Fruit fly (Drosophila melanogaster) whole organism, embryonic: Measurements from ENCODE around the gene CG8861.

ENCODE experiments used
- Atf6 ChIP-seq: fragments of 200-800 bp; sonication (Bioruptor generic); IDR thresholded peaks from 2 replicates; pipeline ENCODE4 v1.3.6; 2022; ENCODE audit warnings: missing biosample characterization, missing genetic modification characterization
- CG10209 ChIP-seq: fragments of 200-800 bp; sonication (Bioruptor generic); optimal IDR thresholded peaks from 3 replicates; lab custom pipeline; 2017; ENCODE audit warnings: missing biosample characterization, mild to moderate bottlenecking, missing genetic modification characterization, missing genetic modification reagents
- CG10543 ChIP-seq: fragments of 200-800 bp; sonication (Bioruptor generic); optimal IDR thresholded peaks from 3 replicates; lab custom pipeline; 2017; ENCODE audit warnings: missing biosample characterization, mild to moderate bottlenecking, missing genetic modification characterization, moderate library complexity
- CG11696 ChIP-seq: fragments of 200-800 bp; sonication (Bioruptor generic); IDR thresholded peaks from 2 replicates; pipeline ENCODE4 v1.3.6; 2022; ENCODE audit warnings: missing biosample characterization, missing genetic modification characterization
- CG11723 ChIP-seq: fragments of 200-800 bp; sonication (Bioruptor generic); optimal IDR thresholded peaks from 2 replicates; lab custom pipeline; 2017; ENCODE audit warnings: missing biosample characterization, mild to moderate bottlenecking, missing genetic modification characterization
- CG15073 ChIP-seq: fragments of 200-800 bp; sonication (Bioruptor generic); optimal IDR thresholded peaks from 2 replicates; lab custom pipeline; 2016; ENCODE audit warnings: missing biosample characterization, missing genetic modification characterization
- CG16863 ChIP-seq: fragments of 200-800 bp; sonication (Bioruptor generic); optimal IDR thresholded peaks from 3 replicates; lab custom pipeline; 2016; ENCODE audit warnings: missing biosample characterization, missing genetic modification characterization
- CG17186 ChIP-seq: fragments of 200-800 bp; sonication (Bioruptor generic); optimal IDR thresholded peaks from 3 replicates; lab custom pipeline; 2017; ENCODE audit warnings: missing biosample characterization, missing genetic modification reagents, missing genetic modification characterization
- CG17361 ChIP-seq: fragments of 200-800 bp; sonication (Bioruptor generic); IDR thresholded peaks from 3 replicates; pipeline ENCODE4 v1.3.6; 2022; ENCODE audit warnings: missing biosample characterization, missing genetic modification characterization
- CG17612 ChIP-seq: fragments of 200-800 bp; sonication (Bioruptor generic); IDR thresholded peaks from 2 replicates; pipeline ENCODE4 v1.3.6; 2022; ENCODE audit warnings: missing biosample characterization, missing genetic modification characterization
- CG18262 ChIP-seq: fragments of 200-800 bp; optimal IDR thresholded peaks from 3 replicates; lab custom pipeline; 2019; ENCODE audit warnings: missing biosample characterization, mild to moderate bottlenecking, missing genetic modification characterization, moderate library complexity
- CG18476 ChIP-seq: fragments of 200-800 bp; sonication (Bioruptor generic); optimal IDR thresholded peaks from 2 replicates; lab custom pipeline; 2016; ENCODE audit warnings: missing biosample characterization, mild to moderate bottlenecking, missing genetic modification characterization
- CG2199 ChIP-seq: fragments of 200-800 bp; sonication (Bioruptor generic); IDR thresholded peaks from 3 replicates; pipeline ENCODE4 v1.3.6; 2022; ENCODE audit warnings: missing biosample characterization, missing genetic modification characterization
- CG2678 ChIP-seq: fragments of 200-800 bp; sonication (Bioruptor generic); optimal IDR thresholded peaks from 3 replicates; lab custom pipeline; 2019; ENCODE audit warnings: missing biosample characterization, mild to moderate bottlenecking, missing genetic modification characterization, moderate library complexity
- CG32772 ChIP-seq: fragments of 200-800 bp; sonication (Bioruptor generic); IDR thresholded peaks from 2 replicates; pipeline ENCODE4 v1.3.6; 2022; ENCODE audit warnings: missing biosample characterization, missing genetic modification characterization
- CG3726 ChIP-seq: fragments of 200-800 bp; sonication (Bioruptor generic); IDR thresholded peaks from 3 replicates; pipeline ENCODE4, ENCODE4 v1.3.6; 2022; ENCODE audit warnings: missing biosample characterization, missing genetic modification characterization
- CG4730 ChIP-seq: fragments of 200-800 bp; sonication (Bioruptor generic); IDR thresholded peaks from 2 replicates; pipeline ENCODE4 v1.3.6; 2022; ENCODE audit warnings: missing biosample characterization, missing genetic modification characterization
- CG6683 ChIP-seq: fragments of 200-800 bp; sonication (Bioruptor generic); optimal IDR thresholded peaks from 2 replicates; lab custom pipeline; 2017; ENCODE audit warnings: missing biosample characterization, mild to moderate bottlenecking, missing genetic modification characterization, missing genetic modification reagents
- CG6813 ChIP-seq: fragments of 200-800 bp; sonication (Bioruptor generic); optimal IDR thresholded peaks from 2 replicates; lab custom pipeline; 2017; ENCODE audit warnings: missing biosample characterization, missing genetic modification characterization, mild to moderate bottlenecking, moderate library complexity, missing genetic modification reagents
- CG7372 ChIP-seq: fragments of 200-800 bp; sonication (Bioruptor generic); IDR thresholded peaks from 2 replicates; pipeline ENCODE4 v1.3.6; 2022; ENCODE audit warnings: missing biosample characterization, missing genetic modification characterization
- CG7928 ChIP-seq: fragments of 200-800 bp; sonication (Bioruptor generic); optimal IDR thresholded peaks from 2 replicates; lab custom pipeline; 2017; ENCODE audit warnings: missing biosample characterization, mild to moderate bottlenecking, missing genetic modification characterization
- CG8924 ChIP-seq: fragments of 200-800 bp; optimal IDR thresholded peaks from 3 replicates; lab custom pipeline; 2019; ENCODE audit warnings: missing biosample characterization, mild to moderate bottlenecking, missing genetic modification characterization, moderate library complexity
- CG8944 ChIP-seq: fragments of 200-800 bp; sonication (Bioruptor generic); optimal IDR thresholded peaks from 3 replicates; lab custom pipeline; 2016; ENCODE audit warnings: missing biosample characterization, missing genetic modification characterization
- CG9817 ChIP-seq: fragments of 200-800 bp; sonication (Bioruptor generic); optimal IDR thresholded peaks from 2 replicates; lab custom pipeline; 2018; ENCODE audit warnings: missing biosample characterization, mild to moderate bottlenecking, missing genetic modification characterization, moderate library complexity
- Fer2 ChIP-seq: fragments of 200-800 bp; sonication (Bioruptor generic); optimal IDR thresholded peaks from 2 replicates; lab custom pipeline; 2018; ENCODE audit warnings: missing biosample characterization, mild to moderate bottlenecking, missing genetic modification characterization, moderate library complexity
- Gsc ChIP-seq: fragments of 200-800 bp; sonication (Bioruptor generic); IDR thresholded peaks from 2 replicates; pipeline ENCODE4 v1.3.6; 2022; ENCODE audit warnings: missing biosample characterization, missing genetic modification characterization
- HHEX ChIP-seq: fragments of 200-800 bp; sonication (Bioruptor generic); optimal IDR thresholded peaks from 3 replicates; lab custom pipeline; 2017; ENCODE audit warnings: missing biosample characterization, mild to moderate bottlenecking, missing genetic modification characterization, missing genetic modification reagents
- HLH3B ChIP-seq: fragments of 200-800 bp; sonication (Bioruptor generic); IDR thresholded peaks from 2 replicates; pipeline ENCODE4 v1.3.6; 2022; ENCODE audit warnings: missing biosample characterization, missing genetic modification characterization
- Hey ChIP-seq: fragments of 200-800 bp; sonication (Bioruptor generic); optimal IDR thresholded peaks from 3 replicates; lab custom pipeline; 2018; ENCODE audit warnings: missing biosample characterization, mild to moderate bottlenecking, missing genetic modification characterization
- HmgD ChIP-seq: fragments of 200-800 bp; sonication (Bioruptor generic); optimal IDR thresholded peaks from 3 replicates; lab custom pipeline; 2016; ENCODE audit warnings: missing biosample characterization, missing genetic modification characterization
- Jarid2 ChIP-seq: fragments of 200-800 bp; sonication (Bioruptor generic); optimal IDR thresholded peaks from 3 replicates; lab custom pipeline; 2017; ENCODE audit warnings: mild to moderate bottlenecking, missing biosample characterization, missing genetic modification reagents, missing genetic modification characterization
- Lhr ChIP-seq: fragments of 200-800 bp; sonication (Bioruptor generic); optimal IDR thresholded peaks from 3 replicates; lab custom pipeline; 2017; ENCODE audit warnings: mild to moderate bottlenecking, missing biosample characterization, missing genetic modification reagents, missing genetic modification characterization
- NC2β ChIP-seq: fragments of 200-800 bp; sonication (Bioruptor generic); optimal IDR thresholded peaks from 2 replicates; lab custom pipeline; 2016; ENCODE audit warnings: missing biosample characterization, missing genetic modification characterization
- Side ChIP-seq: fragments of 200-800 bp; sonication (Bioruptor generic); optimal IDR thresholded peaks from 2 replicates; lab custom pipeline; 2016; ENCODE audit warnings: missing biosample characterization, missing genetic modification characterization
- Six4 ChIP-seq: fragments of 200-800 bp; sonication (Bioruptor generic); optimal IDR thresholded peaks from 2 replicates; lab custom pipeline; 2016; ENCODE audit warnings: missing biosample characterization, missing genetic modification characterization
- Sry-δ ChIP-seq: fragments of 200-800 bp; sonication (Bioruptor generic); optimal IDR thresholded peaks from 2 replicates; lab custom pipeline; 2016; ENCODE audit warnings: missing biosample characterization, missing genetic modification characterization
- Ssrp ChIP-seq: fragments of 200-800 bp; sonication (Bioruptor generic); optimal IDR thresholded peaks from 2 replicates; lab custom pipeline; 2018; ENCODE audit warnings: missing biosample characterization, mild to moderate bottlenecking, missing genetic modification characterization, moderate library complexity
- Xbp1 ChIP-seq: fragments of 200-800 bp; sonication (Bioruptor generic); optimal IDR thresholded peaks from 3 replicates; lab custom pipeline; 2016; ENCODE audit warnings: missing biosample characterization, mild to moderate bottlenecking, missing genetic modification characterization
- dmrt11E ChIP-seq: fragments of 200-800 bp; sonication (Bioruptor generic); optimal IDR thresholded peaks from 3 replicates; lab custom pipeline; 2018; ENCODE audit warnings: missing biosample characterization, mild to moderate bottlenecking, missing genetic modification characterization, moderate library complexity
- en ChIP-seq: fragments of 200-800 bp; sonication (Bioruptor generic); optimal IDR thresholded peaks from 2 replicates; lab custom pipeline; 2016; ENCODE audit warnings: missing biosample characterization, missing genetic modification characterization
- gcm ChIP-seq: fragments of 200-800 bp; sonication (Bioruptor generic); optimal IDR thresholded peaks from 2 replicates; lab custom pipeline; 2019; ENCODE audit warnings: missing biosample characterization, mild to moderate bottlenecking, missing genetic modification characterization, moderate library complexity
- gsb-n ChIP-seq: fragments of 200-800 bp; sonication (Bioruptor generic); optimal IDR thresholded peaks from 3 replicates; lab custom pipeline; 2018; ENCODE audit warnings: missing biosample characterization, mild to moderate bottlenecking, missing genetic modification characterization
- ind ChIP-seq: fragments of 200-800 bp; sonication (Bioruptor generic); optimal IDR thresholded peaks from 3 replicates; lab custom pipeline; 2016; ENCODE audit warnings: missing biosample characterization, missing genetic modification characterization
- inv ChIP-seq: fragments of 200-800 bp; sonication (Bioruptor generic); IDR thresholded peaks from 2 replicates; pipeline ENCODE4 v1.3.6; 2022; ENCODE audit warnings: missing biosample characterization, missing genetic modification characterization; ENCODE audit not compliant: partially characterized antibody
- sc ChIP-seq, 3 experiments: fragments of >200 bp in 2 of 3; fragments of 200-800 bp in 1 of 3; sonication (Bioruptor generic) in 1 of 3; optimal IDR thresholded peaks; 2 replicates in 2 of 3; 3 replicates in 1 of 3; lab custom pipeline; 2017; ENCODE audit warnings: mild to moderate bottlenecking in 1 of 3, missing biosample characterization in 1 of 3, missing genetic modification characterization in 1 of 3, missing genetic modification reagents in 1 of 3
- sens-2 ChIP-seq: fragments of 200-800 bp; sonication (Bioruptor generic); IDR thresholded peaks from 2 replicates; pipeline ENCODE4 v1.3.6; 2022; ENCODE audit warnings: missing biosample characterization, missing genetic modification characterization
- slbo ChIP-seq: fragments of 200-800 bp; sonication (Bioruptor generic); IDR thresholded peaks from 2 replicates; pipeline ENCODE4 v1.3.6; 2022; ENCODE audit warnings: missing biosample characterization, missing genetic modification characterization
- vnd ChIP-seq: fragments of 200-800 bp; sonication (Bioruptor generic); IDR thresholded peaks from 3 replicates; pipeline ENCODE4 v1.3.6; 2022; ENCODE audit warnings: missing biosample characterization, missing genetic modification characterization; ENCODE audit not compliant: partially characterized antibody

The CG8861 gene

dm6 chr3R:9334592-9335518 lies 6.5 kb upstream of the CG8861 start, which contains the start of the genes Aduk and pasi2 (continued):
- no peak for TF ChIP-seq CG18262
- TF ChIP-seq Atf6 (GFP tag; lab: Robert Waterston, UW), result no peak
- TF ChIP-seq en (GFP tag; lab: Kevin White, UChicago), result no peak
- TF ChIP-seq slbo (GFP tag; lab: Robert Waterston, UW), result no peak
- no peak for TF ChIP-seq Gsc (GFP tag; lab: Robert Waterston, UW)
- TF ChIP-seq CG17612, result no peak
- no peak for TF ChIP-seq Lhr (GFP tag; lab: Kevin White, UChicago)
- TF ChIP-seq CG11723 (GFP tag; lab: Kevin White, UChicago), result no peak
- TF ChIP-seq Fer2 (tag; lab: Kevin White, UChicago), result no peak
- no peak for TF ChIP-seq sens-2 (GFP tag; lab: Robert Waterston, UW)
- TF ChIP-seq Xbp1 (GFP tag; lab: Kevin White, UChicago), result no peak
- no peak for TF ChIP-seq HLH3B
- TF ChIP-seq Hey (tag; lab: Kevin White, UChicago), result no peak
- TF ChIP-seq CG2678, result no peak
- no peak for TF ChIP-seq CG15073 (GFP tag; lab: Kevin White, UChicago)
- no peak for TF ChIP-seq Jarid2 (GFP tag; lab: Kevin White, UChicago)
- TF ChIP-seq NC2β (GFP tag; lab: Kevin White, UChicago), result no peak
- TF ChIP-seq CG7928 (GFP tag; lab: Kevin White, UChicago), result peak; percentile 99
- no peak for TF ChIP-seq CG10209
- no peak for TF ChIP-seq gsb-n (tag; lab: Kevin White, UChicago)
- TF ChIP-seq vnd, result peak; percentile 51; the same call in 2 of the 3 replicates
- peak; percentile 13 for TF ChIP-seq CG8924 (tag; lab: Kevin White, UChicago)
- TF ChIP-seq sc (optimal IDR thresholded peaks at IDR 0.05; lab: Kevin White, UChicago), result no peak
- TF ChIP-seq sc (GFP tag; optimal IDR thresholded peaks at IDR 0.05; lab: Kevin White, UChicago), result no peak
- TF ChIP-seq CG9817 (tag; lab: Kevin White, UChicago), result peak; percentile 3
- TF ChIP-seq Side (GFP tag; lab: Kevin White, UChicago), result no peak
- no peak for TF ChIP-seq CG16863
- TF ChIP-seq ind (GFP tag; lab: Kevin White, UChicago), result no peak
- no peak for TF ChIP-seq CG6813
- TF ChIP-seq dmrt11E (tag; lab: Kevin White, UChicago), result no peak
- no peak for TF ChIP-seq CG6683 (GFP tag; lab: Kevin White, UChicago)
- TF ChIP-seq CG2199 (GFP tag; lab: Robert Waterston, UW), result 0 out of 3 replicates have a peak, but pooled peaks have one; percentile 8
- peak; percentile 47 for TF ChIP-seq CG10543
- no peak for TF ChIP-seq CG4730 (GFP tag; lab: Robert Waterston, UW)
- no peak for TF ChIP-seq Six4 (GFP tag; lab: Kevin White, UChicago)
- TF ChIP-seq CG8944 (GFP tag; lab: Kevin White, UChicago), result no peak
- TF ChIP-seq CG3726 (GFP tag; lab: Robert Waterston, UW), result no peak
- TF ChIP-seq Ssrp (tag; lab: Kevin White, UChicago), result no peak
- no peak for TF ChIP-seq CG32772 (GFP tag; lab: Robert Waterston, UW)
- no peak for TF ChIP-seq CG11696
- TF ChIP-seq CG17361 (GFP tag; lab: Robert Waterston, UW), result peak; percentile 74; the same call in 2 of the 3 replicates
- TF ChIP-seq CG7372 (GFP tag; lab: Robert Waterston, UW), result no peak
- peak; percentile 45 for TF ChIP-seq inv (GFP tag; lab: Robert Waterston, UW)
- TF ChIP-seq HmgD (GFP tag; lab: Kevin White, UChicago), result no peak
- peak; percentile 71 for TF ChIP-seq Sry-δ (GFP tag; lab: Kevin White, UChicago)
- TF ChIP-seq CG18476 (GFP tag; lab: Kevin White, UChicago), result no peak
- peak; percentile 39 for TF ChIP-seq CG17186 (GFP tag; lab: Kevin White, UChicago)
- TF ChIP-seq HHEX (GFP tag; lab: Kevin White, UChicago), result no peak
- no peak for TF ChIP-seq gcm (GFP tag; lab: Kevin White, UChicago)
